Worm (Caenorhabditis elegans) whole organism, early embryonic: Measurements from ENCODE around the gene clec-57.

Experiments
- F13C5.2 ChIP-seq: sonication (generic microtip); optimal IDR thresholded peaks from 2 replicates; lab custom pipeline; 2017; ENCODE audit warnings: mild to moderate bottlenecking, missing genetic modification characterization, inconsistent platforms, missing compliant biosample characterization
- ama-1 ChIP-seq: fragments of 150-350 bp; optimal IDR thresholded peaks from 2 replicates; lab custom pipeline; 2014
- ceh-13 ChIP-seq: fragments of 200-800 bp; sonication (Bioruptor generic); optimal IDR thresholded peaks from 2 replicates; lab custom pipeline; 2018; ENCODE audit warnings: mild to moderate bottlenecking, missing genetic modification characterization, missing compliant biosample characterization
- flt-1 ChIP-seq: fragments of 200-800 bp; sonication (Bioruptor generic); IDR thresholded peaks from 2 replicates; pipeline ENCODE4 v1.3.6; 2022; ENCODE audit warnings: missing genetic modification characterization, missing compliant biosample characterization
- hmg-4 ChIP-seq: fragments of 200-800 bp; sonication (Bioruptor generic); optimal IDR thresholded peaks from 2 replicates; lab custom pipeline; 2018; ENCODE audit warnings: mild to moderate bottlenecking, missing genetic modification characterization, missing compliant biosample characterization
- hnd-1 ChIP-seq: sonication (generic microtip); optimal IDR thresholded peaks from 2 replicates; lab custom pipeline; 2016; ENCODE audit warnings: missing genetic modification characterization, missing compliant biosample characterization
- tbx-37 ChIP-seq: fragments of 200-800 bp; sonication (Bioruptor generic); conservative IDR thresholded peaks from 2 replicates; pipeline ENCODE4 v1.3.6; 2022; ENCODE audit warnings: missing genetic modification reagents, missing genetic modification characterization, missing compliant biosample characterization

ce11 chrV:14436195-14436594 is 32.8 kb upstream of the clec-57 start:
- no peak for TF ChIP-seq hnd-1 (tag; lab: Kevin White, UChicago)
- TF ChIP-seq F13C5.2 (tag; lab: Kevin White, UChicago) = no peak
- no peak for TF ChIP-seq ama-1 (lab: Kevin White, UChicago)
- TF ChIP-seq tbx-37 = no peak
- TF ChIP-seq flt-1 (GFP tag; lab: Robert Waterston, UW) = no peak
- TF ChIP-seq hmg-4 (GFP tag; lab: Kevin White, UChicago) = no peak
- no peak for TF ChIP-seq ceh-13 (GFP tag; lab: Kevin White, UChicago)
